Worm (Caenorhabditis elegans) whole organism, mixed stage, embryonic: ENCODE measurements around the gene F20C5.5.

Experiments
- blmp-1 ChIP-seq: fragments of 150-350 bp; optimal IDR thresholded peaks from 2 replicates; lab custom pipeline; 2014; ENCODE audit warnings: missing biosample characterization, missing genetic modification characterization
- lsy-2 ChIP-seq: fragments of 150-350 bp; optimal IDR thresholded peaks from 2 replicates; lab custom pipeline; 2014; ENCODE audit warnings: missing biosample characterization, missing genetic modification characterization
- mab-5 ChIP-seq: fragments of 150-350 bp; optimal IDR thresholded peaks from 2 replicates; lab custom pipeline; 2014; ENCODE audit warnings: missing biosample characterization, missing genetic modification characterization
- nhr-12 ChIP-seq: fragments of 150-350 bp; optimal IDR thresholded peaks from 2 replicates; lab custom pipeline; 2014; ENCODE audit warnings: missing biosample characterization, missing genetic modification characterization
- pha-4 ChIP-seq: fragments of 150-350 bp; optimal IDR thresholded peaks from 2 replicates; lab custom pipeline; 2018; ENCODE audit warnings: missing biosample characterization, missing genetic modification reagents, missing genetic modification characterization
- unc-62 ChIP-seq: fragments of 150-350 bp; optimal IDR thresholded peaks from 2 replicates; lab custom pipeline; 2014; ENCODE audit warnings: missing biosample characterization, missing genetic modification reagents, missing genetic modification characterization
- ztf-11 ChIP-seq: fragments of 150-350 bp; optimal IDR thresholded peaks from 2 replicates; lab custom pipeline; 2014; ENCODE audit warnings: missing biosample characterization, missing genetic modification characterization

- TF ChIP-seq unc-62 (GFP tag; lab: Kevin White, UChicago) (no peak), lsy-2 (tag; lab: Kevin White, UChicago) (no peak), blmp-1 (tag; lab: Kevin White, UChicago) (no peak), ztf-11 (tag; lab: Kevin White, UChicago) (no peak), nhr-12 (tag; lab: Kevin White, UChicago) (no peak), mab-5 (no peak), pha-4 (tag; lab: Kevin White, UChicago) (no peak)
Observed at ce11 chrIV:8737787-8738186, 31.7 kb downstream of the F20C5.5 start, which contains the start of gene F21D5.4.
